Worm (Caenorhabditis elegans): Measurements from ENCODE around the gene irld-63.

ce11 chrII:2958308-2958707, 27.8 kb downstream of the irld-63 start, which contains the start of gene srw-60:
- TF ChIP-seq Y22D7AL.16 (tag; optimal IDR thresholded peaks at IDR 0.05) (no peak), pha-4 (tag; optimal IDR thresholded peaks at IDR 0.05) (no peak), K02D7.2 (tag; optimal IDR thresholded peaks at IDR 0.05) (no peak), sdc-2 (tag; optimal IDR thresholded peaks at IDR 0.05) (no peak), tbx-2 (tag; optimal IDR thresholded peaks at IDR 0.05) (no peak), dmd-4 (tag; optimal IDR thresholded peaks at IDR 0.05; ENCODE audit: borderline replicate concordance) (no peak), sox-2 (GFP tag; IDR thresholded peaks at IDR 0.05) (no peak), rnt-1 (tag; optimal IDR thresholded peaks at IDR 0.05) (no peak), ceh-34 (tag; optimal IDR thresholded peaks at IDR 0.05) (no peak)
